Worm (Caenorhabditis elegans) whole organism, L3 larva: ENCODE measurements around the gene hot-4.

Source experiments
- R02D3.7 ChIP-seq: fragments of 150-350 bp; optimal IDR thresholded peaks from 2 replicates; lab custom pipeline; 2014; ENCODE audit warnings: missing biosample characterization, missing genetic modification characterization
- ZK546.5 ChIP-seq: sonication (generic microtip); optimal IDR thresholded peaks from 2 replicates; lab custom pipeline; 2017; ENCODE audit warnings: missing biosample characterization, missing genetic modification characterization
- aly-2 ChIP-seq: fragments of 150-350 bp; optimal IDR thresholded peaks from 2 replicates; lab custom pipeline; 2014; ENCODE audit warnings: missing biosample characterization, missing genetic modification characterization
- ama-1 ChIP-seq: fragments of 150-350 bp; optimal IDR thresholded peaks from 2 replicates; lab custom pipeline; 2018
- ceh-16 ChIP-seq: sonication (generic microtip); optimal IDR thresholded peaks from 2 replicates; lab custom pipeline; 2017; ENCODE audit warnings: missing biosample characterization, missing genetic modification characterization
- ceh-28 ChIP-seq: fragments of 150-350 bp; optimal IDR thresholded peaks from 2 replicates; lab custom pipeline; 2014; ENCODE audit warnings: missing biosample characterization, missing genetic modification reagents, missing genetic modification characterization
- ceh-9 ChIP-seq: sonication (generic microtip); optimal IDR thresholded peaks from 2 replicates; lab custom pipeline; 2018; ENCODE audit warnings: missing biosample characterization, missing genetic modification characterization
- daf-12 ChIP-seq: fragments of 150-350 bp; optimal IDR thresholded peaks from 2 replicates; lab custom pipeline; 2014; ENCODE audit warnings: missing biosample characterization, missing genetic modification reagents, missing genetic modification characterization
- egl-27 ChIP-seq: sonication (generic microtip); optimal IDR thresholded peaks from 4 replicates; lab custom pipeline; 2017; ENCODE audit warnings: missing biosample characterization, missing genetic modification reagents, missing genetic modification characterization
- egl-5 ChIP-seq: fragments of 150-350 bp; optimal IDR thresholded peaks from 2 replicates; lab custom pipeline; 2017; ENCODE audit warnings: missing biosample characterization, missing genetic modification reagents, missing genetic modification characterization, inconsistent platforms
- elt-1 ChIP-seq: fragments of 150-350 bp; optimal IDR thresholded peaks from 2 replicates; lab custom pipeline; 2014; ENCODE audit warnings: missing biosample characterization, missing genetic modification characterization
- elt-2 ChIP-seq: sonication (generic microtip); optimal IDR thresholded peaks from 2 replicates; lab custom pipeline; 2016; ENCODE audit warnings: missing genetic modification reagents, mild to moderate bottlenecking, missing genetic modification characterization, missing compliant biosample characterization
- eor-1 ChIP-seq, 2 experiments: fragments of 150-350 bp; optimal IDR thresholded peaks; 2 replicates each; lab custom pipeline; 2014 to 2018; ENCODE audit warnings: missing biosample characterization in 2 of 2, missing genetic modification characterization in 2 of 2
- fkh-10 ChIP-seq: sonication (generic microtip); optimal IDR thresholded peaks from 2 replicates; lab custom pipeline; 2017; ENCODE audit warnings: missing biosample characterization, missing genetic modification reagents, missing genetic modification characterization
- fkh-2 ChIP-seq: fragments of 150-350 bp; optimal IDR thresholded peaks from 2 replicates; lab custom pipeline; 2014; ENCODE audit warnings: missing biosample characterization, missing genetic modification reagents, missing genetic modification characterization
- fos-1 ChIP-seq: fragments of 150-350 bp; optimal IDR thresholded peaks from 2 replicates; lab custom pipeline; 2014; ENCODE audit warnings: missing biosample characterization, missing genetic modification characterization
- hmg-11 ChIP-seq: sonication (generic microtip); optimal IDR thresholded peaks from 2 replicates; lab custom pipeline; 2016; ENCODE audit warnings: missing genetic modification characterization, missing compliant biosample characterization
- lin-15B ChIP-seq: fragments of 150-350 bp; optimal IDR thresholded peaks from 2 replicates; lab custom pipeline; 2014; ENCODE audit warnings: missing biosample characterization, missing genetic modification characterization
- lin-39 ChIP-seq: fragments of 150-350 bp; optimal IDR thresholded peaks from 2 replicates; lab custom pipeline; 2018; ENCODE audit warnings: missing biosample characterization, missing genetic modification reagents, missing genetic modification characterization
- lsy-12 ChIP-seq: sonication (generic microtip); optimal IDR thresholded peaks from 2 replicates; lab custom pipeline; 2016; ENCODE audit warnings: mild to moderate bottlenecking, missing genetic modification characterization, missing compliant biosample characterization
- mdl-1 ChIP-seq: fragments of 150-350 bp; optimal IDR thresholded peaks from 2 replicates; lab custom pipeline; 2014; ENCODE audit warnings: missing biosample characterization, missing genetic modification characterization
- nfya-1 ChIP-seq: sonication (generic microtip); optimal IDR thresholded peaks from 2 replicates; lab custom pipeline; 2017; ENCODE audit warnings: missing genetic modification characterization, mild to moderate bottlenecking, missing compliant biosample characterization, antibody characterized with exemption, moderate library complexity; ENCODE audit not compliant: insufficient read depth
- nhr-11 ChIP-seq: fragments of 150-350 bp; optimal IDR thresholded peaks from 2 replicates; lab custom pipeline; 2014; ENCODE audit warnings: missing biosample characterization, missing genetic modification characterization
- nhr-12 ChIP-seq: fragments of 150-350 bp; optimal IDR thresholded peaks from 2 replicates; lab custom pipeline; 2014; ENCODE audit warnings: missing biosample characterization, missing genetic modification characterization
- nhr-23 ChIP-seq: fragments of 150-350 bp; optimal IDR thresholded peaks from 2 replicates; lab custom pipeline; 2014; ENCODE audit warnings: missing biosample characterization, missing genetic modification reagents, missing genetic modification characterization
- nhr-25 ChIP-seq: sonication (generic microtip); optimal IDR thresholded peaks from 2 replicates; lab custom pipeline; 2017; ENCODE audit warnings: missing biosample characterization, missing genetic modification characterization
- nhr-28 ChIP-seq: fragments of 150-350 bp; optimal IDR thresholded peaks from 2 replicates; lab custom pipeline; 2014; ENCODE audit warnings: missing biosample characterization, missing genetic modification characterization
- nhr-43 ChIP-seq: sonication (generic microtip); optimal IDR thresholded peaks from 2 replicates; lab custom pipeline; 2016; ENCODE audit warnings: mild to moderate bottlenecking, missing genetic modification characterization, missing compliant biosample characterization; ENCODE audit not compliant: poor library complexity, severe bottlenecking
- nhr-67 ChIP-seq: fragments of 150-350 bp; optimal IDR thresholded peaks from 2 replicates; lab custom pipeline; 2014; ENCODE audit warnings: missing biosample characterization, missing genetic modification characterization
- nhr-76 ChIP-seq: fragments of 150-350 bp; sonication (generic microtip); optimal IDR thresholded peaks from 5 replicates; lab custom pipeline; 2014; ENCODE audit warnings: missing biosample characterization, missing genetic modification characterization
- nhr-77 ChIP-seq: fragments of 150-350 bp; optimal IDR thresholded peaks from 2 replicates; lab custom pipeline; 2014; ENCODE audit warnings: missing biosample characterization, missing genetic modification characterization
- pha-4 ChIP-seq: fragments of 150-350 bp; optimal IDR thresholded peaks from 2 replicates; lab custom pipeline; 2014; ENCODE audit warnings: missing biosample characterization, missing genetic modification reagents, missing genetic modification characterization
- pqm-1 ChIP-seq: fragments of 150-350 bp; optimal IDR thresholded peaks from 2 replicates; lab custom pipeline; 2017; ENCODE audit warnings: missing biosample characterization, missing genetic modification characterization, inconsistent platforms
- sea-2 ChIP-seq: fragments of 150-350 bp; sonication (generic microtip); optimal IDR thresholded peaks from 4 replicates; lab custom pipeline; 2014; ENCODE audit warnings: missing biosample characterization, missing genetic modification reagents, missing genetic modification characterization
- skn-1 ChIP-seq: fragments of 150-350 bp; optimal IDR thresholded peaks from 2 replicates; lab custom pipeline; 2014; ENCODE audit warnings: missing biosample characterization, missing genetic modification characterization
- snpc-4 ChIP-seq: fragments of 150-350 bp; optimal IDR thresholded peaks from 2 replicates; lab custom pipeline; 2014; ENCODE audit warnings: missing biosample characterization, missing genetic modification characterization
- tbx-2 ChIP-seq: sonication (generic microtip); optimal IDR thresholded peaks from 2 replicates; lab custom pipeline; 2016; ENCODE audit warnings: mild to moderate bottlenecking, missing genetic modification characterization, missing compliant biosample characterization
- unc-39 ChIP-seq: sonication (generic microtip); optimal IDR thresholded peaks from 4 replicates; lab custom pipeline; 2017; ENCODE audit warnings: missing biosample characterization, missing genetic modification characterization
- unc-62 ChIP-seq: fragments of 150-350 bp; sonication (generic microtip); optimal IDR thresholded peaks from 4 replicates; lab custom pipeline; 2014; ENCODE audit warnings: missing biosample characterization, missing genetic modification reagents, missing genetic modification characterization
- zag-1 ChIP-seq: fragments of 150-350 bp; optimal IDR thresholded peaks from 2 replicates; lab custom pipeline; 2014; ENCODE audit warnings: missing biosample characterization, missing genetic modification characterization
- ztf-4 ChIP-seq: fragments of 150-350 bp; optimal IDR thresholded peaks from 2 replicates; lab custom pipeline; 2014; ENCODE audit warnings: missing biosample characterization, missing genetic modification characterization

The hot-4 gene

DNA sequence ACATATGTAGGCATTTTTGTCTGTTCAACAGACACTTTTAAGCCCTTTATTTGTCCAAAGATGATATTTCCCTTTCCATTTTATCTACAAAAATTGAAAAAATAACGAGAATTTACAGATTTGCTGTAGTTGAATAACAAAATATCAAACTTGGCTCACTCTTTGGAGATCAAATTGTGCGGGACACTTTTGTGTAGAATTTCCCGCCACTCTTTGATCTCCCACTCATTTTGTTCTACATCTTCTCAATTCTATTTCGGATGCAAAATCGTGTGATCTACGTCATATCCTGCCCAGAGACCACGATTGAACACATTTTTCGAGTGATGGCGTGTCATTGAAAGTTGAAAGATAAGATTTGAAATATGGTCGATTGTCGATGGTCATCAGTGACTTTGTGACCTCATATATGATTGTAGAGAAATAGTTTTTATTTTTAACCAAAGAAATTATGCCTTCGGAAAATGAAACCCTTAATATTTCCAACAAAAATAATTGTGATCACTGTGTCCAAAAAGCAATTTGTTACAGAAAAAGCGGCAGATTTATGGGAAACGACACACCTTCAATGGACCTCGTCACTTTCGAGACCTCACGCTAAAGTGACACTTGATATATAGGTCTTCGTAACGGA lies at the start of gene hot-4:
Gene hot-4 (plus strand): TSS at position 584 of the 634 bp plus-strand sequence.
- no peak for TF ChIP-seq nhr-43 (tag; lab: Kevin White, UChicago)
- TF ChIP-seq aly-2 (tag; lab: Kevin White, UChicago): no peak
- no peak for TF ChIP-seq fkh-2 (tag; lab: Kevin White, UChicago)
- no peak for TF ChIP-seq fos-1 (tag; lab: Kevin White, UChicago)
- TF ChIP-seq ceh-9: no peak
- TF ChIP-seq unc-39 (tag; lab: Kevin White, UChicago): no peak
- no peak for TF ChIP-seq elt-1
- no peak for TF ChIP-seq nhr-12 (tag; lab: Kevin White, UChicago)
- TF ChIP-seq nfya-1: no peak

DNA sequence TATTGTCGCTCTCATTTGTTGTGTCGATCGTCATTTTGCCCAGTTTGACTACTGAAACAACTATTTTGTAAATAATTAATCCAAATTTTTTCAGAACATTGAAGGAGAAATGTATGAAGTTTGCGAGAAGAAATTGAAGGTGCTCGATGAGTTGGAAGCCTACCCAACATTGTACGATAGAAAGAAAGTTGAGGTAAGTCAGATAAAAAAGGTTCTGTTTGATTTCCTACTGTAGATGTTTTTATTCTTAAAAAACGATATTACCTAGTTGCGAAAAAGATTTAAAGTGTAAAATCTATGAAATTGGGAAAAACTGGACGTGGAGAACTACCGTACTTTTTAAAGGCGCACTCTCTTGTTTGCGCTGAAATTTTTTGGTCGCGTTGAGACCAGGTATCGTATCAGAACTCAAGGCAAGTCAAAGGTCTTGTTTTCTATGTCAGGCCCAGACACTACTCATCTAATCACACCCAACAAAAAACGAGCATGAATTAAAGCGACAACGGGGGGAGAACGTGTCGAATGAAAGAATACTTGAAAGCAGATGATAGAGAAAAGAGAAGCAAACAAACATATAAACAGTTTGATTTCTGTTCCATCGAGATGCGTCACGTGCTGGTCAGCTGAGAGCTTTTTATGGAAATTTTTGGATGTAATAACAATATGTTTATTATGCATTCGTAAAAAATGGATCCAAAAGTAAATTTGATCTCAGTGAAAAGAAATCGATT lies 48.6 kb upstream of the hot-4 start, which contains the start of gene efk-1:
Gene efk-1 (minus strand): TSS at position 51 of the 731 bp plus-strand sequence.
- TF ChIP-seq R02D3.7 (tag; lab: Kevin White, UChicago) (no peak), elt-2 (tag; lab: Kevin White, UChicago) (peak; percentile 66), nhr-28 (tag; lab: Kevin White, UChicago) (no peak), ama-1 (lab: Kevin White, UChicago) (peak; percentile 85), pqm-1 (tag; lab: Kevin White, UChicago) (peak; percentile 77), pha-4 (tag; lab: Kevin White, UChicago) (peak; percentile 53), lin-15B (tag; lab: Kevin White, UChicago) (no peak), nhr-77 (no peak)

DNA sequence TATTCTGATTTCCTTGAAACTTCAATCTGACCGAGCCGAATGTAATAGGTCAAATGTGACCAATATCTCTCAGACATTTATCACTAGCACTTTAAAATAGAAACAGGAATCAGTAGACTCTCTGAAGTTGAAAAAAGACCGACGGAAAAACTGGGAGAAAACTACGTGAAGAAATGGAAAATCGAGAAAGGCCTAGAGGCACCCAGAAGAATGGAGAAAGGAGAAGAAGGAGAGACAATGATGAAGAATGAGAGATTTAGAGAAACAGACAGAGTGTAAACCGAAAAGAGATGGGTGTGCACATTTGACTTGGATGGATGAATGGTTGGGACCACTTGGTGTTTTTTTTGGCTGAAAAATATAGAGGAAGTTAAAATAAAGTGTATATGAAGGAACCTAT lies 47.2 kb upstream of the hot-4 start:
- TF ChIP-seq fos-1 (tag; lab: Kevin White, UChicago) (no peak), snpc-4 (tag; lab: Kevin White, UChicago) (peak; percentile 44), pha-4 (tag; lab: Kevin White, UChicago) (peak; percentile 1), egl-5 (tag; lab: Kevin White, UChicago) (no peak), eor-1 (tag; optimal IDR thresholded peaks at IDR 0.05; lab: Kevin White, UChicago) (no peak), lin-15B (tag; lab: Kevin White, UChicago) (peak; percentile 19), hmg-11 (tag; lab: Kevin White, UChicago) (peak; percentile 43), pqm-1 (tag; lab: Kevin White, UChicago) (no peak), elt-1 (no peak), daf-12 (tag; lab: Kevin White, UChicago) (no peak), ama-1 (lab: Kevin White, UChicago) (peak; percentile 45), elt-2 (tag; lab: Kevin White, UChicago) (peak; percentile 11), egl-27 (no peak), nfya-1 (peak; percentile 65), R02D3.7 (tag; lab: Kevin White, UChicago) (no peak), ceh-9 (no peak), sea-2 (no peak), lin-39 (tag; lab: Kevin White, UChicago) (peak; percentile 18), nhr-11 (tag; lab: Kevin White, UChicago) (peak; percentile 36)

- no peak for TF ChIP-seq aly-2 (tag; lab: Kevin White, UChicago)
- TF ChIP-seq ztf-4 (tag; lab: Kevin White, UChicago): peak; percentile 42
- TF ChIP-seq skn-1 (tag; lab: Kevin White, UChicago): peak; percentile 6
- no peak for TF ChIP-seq sea-2
- TF ChIP-seq nhr-76: no peak
- no peak for TF ChIP-seq snpc-4 (tag; lab: Kevin White, UChicago)
- TF ChIP-seq nhr-12 (tag; lab: Kevin White, UChicago): no peak
- peak; percentile 74 for TF ChIP-seq lin-15B (tag; lab: Kevin White, UChicago)
- TF ChIP-seq lsy-12 (tag; lab: Kevin White, UChicago): peak; percentile 25
- TF ChIP-seq fos-1 (tag; lab: Kevin White, UChicago): no peak
- peak; percentile 12 for TF ChIP-seq tbx-2 (tag; lab: Kevin White, UChicago)
- TF ChIP-seq fkh-10 (GFP tag; lab: Kevin White, UChicago): no peak
- TF ChIP-seq lin-39 (tag; lab: Kevin White, UChicago): peak; percentile 14
- peak; percentile 28 for TF ChIP-seq nhr-11 (tag; lab: Kevin White, UChicago)
- no peak for TF ChIP-seq mdl-1 (tag; lab: Kevin White, UChicago)
- no peak for TF ChIP-seq zag-1 (tag; lab: Kevin White, UChicago)
- peak; percentile 77 for TF ChIP-seq nfya-1
- no peak for TF ChIP-seq pqm-1 (tag; lab: Kevin White, UChicago)
- no peak for TF ChIP-seq fkh-2 (tag; lab: Kevin White, UChicago)
- TF ChIP-seq unc-62 (GFP tag; lab: Kevin White, UChicago): no peak
- peak; percentile 12 for TF ChIP-seq ceh-28 (tag; lab: Kevin White, UChicago)
- TF ChIP-seq ceh-16 (tag; lab: Kevin White, UChicago): no peak
- TF ChIP-seq nhr-25 (tag; lab: Kevin White, UChicago): peak; percentile 44
- TF ChIP-seq nhr-23 (tag; lab: Kevin White, UChicago): peak; percentile 72
- no peak for TF ChIP-seq nhr-67
- TF ChIP-seq unc-39 (tag; lab: Kevin White, UChicago): no peak
- peak; percentile 79 for TF ChIP-seq pha-4 (tag; lab: Kevin White, UChicago)
- TF ChIP-seq nhr-43 (tag; lab: Kevin White, UChicago): peak; percentile 50
- TF ChIP-seq ZK546.5 (tag; lab: Kevin White, UChicago): no peak
- peak; percentile 34 for TF ChIP-seq elt-2 (tag; lab: Kevin White, UChicago)
- TF ChIP-seq ama-1 (lab: Kevin White, UChicago): no peak
Observed at ce11 chrIII:6173020-6173597, 44.1 kb upstream of the hot-4 start, which contains the start of the genes abcf-3 and F42A10.5. Gene abcf-3 (plus strand): TSS chrIII:6173403. Gene F42A10.5 (minus strand): TSS chrIII:6173477.
